Worm (Caenorhabditis elegans): ENCODE measurements around the gene math-45.

Gene math-45

ce11 chrII:1538589-1538988 is 21.3 kb upstream of the math-45 start, which contains the start of gene fbxb-44:
fbxb-44 (plus strand) TSS chrII:1538889.
- TF ChIP-seq nhr-90 (tag; optimal IDR thresholded peaks at IDR 0.05; ENCODE audit: poor library complexity): no peak
- no peak for TF ChIP-seq Y116A8C.19 (tag; optimal IDR thresholded peaks at IDR 0.05; ENCODE audit: borderline replicate concordance)
- no peak for TF ChIP-seq zag-1 (tag; optimal IDR thresholded peaks at IDR 0.05)
- TF ChIP-seq snu-23 (GFP tag; optimal IDR thresholded peaks at IDR 0.05): no peak
- TF ChIP-seq tbx-2 (tag; optimal IDR thresholded peaks at IDR 0.05): no peak
- no peak for TF ChIP-seq aha-1 (tag; optimal IDR thresholded peaks at IDR 0.05)
- TF ChIP-seq lir-3 (tag; optimal IDR thresholded peaks at IDR 0.05; ENCODE audit: poor library complexity): no peak
- no peak for TF ChIP-seq skn-1 (tag; optimal IDR thresholded peaks at IDR 0.05)
- no peak for TF ChIP-seq jun-1 (tag; optimal IDR thresholded peaks at IDR 0.05)
- no peak for TF ChIP-seq hlh-4 (tag; optimal IDR thresholded peaks at IDR 0.05)
- no peak for TF ChIP-seq elt-3 (tag; optimal IDR thresholded peaks at IDR 0.05)
- TF ChIP-seq dsc-1 (tag; optimal IDR thresholded peaks at IDR 0.05): no peak
- TF ChIP-seq pax-3 (tag; optimal IDR thresholded peaks at IDR 0.05): no peak
- TF ChIP-seq aly-2 (tag; optimal IDR thresholded peaks at IDR 0.05): no peak
- TF ChIP-seq lin-14 (GFP tag; optimal IDR thresholded peaks at IDR 0.05): no peak
- TF ChIP-seq isw-1 (GFP tag; IDR thresholded peaks at IDR 0.05): no peak
- no peak for TF ChIP-seq grh-1 (GFP tag; IDR thresholded peaks at IDR 0.05)
- TF ChIP-seq ceh-8 (GFP tag; optimal IDR thresholded peaks at IDR 0.05): no peak
- no peak for TF ChIP-seq nhr-12 (tag; optimal IDR thresholded peaks at IDR 0.05)

ce11 chrII:1537321-1537720 is 20.1 kb upstream of the math-45 start, which contains the start of gene fbxb-42:
fbxb-42 (plus strand) TSS chrII:1537621.
- TF ChIP-seq aly-2 (tag; optimal IDR thresholded peaks at IDR 0.05) (no peak), F16B12.6 (tag; optimal IDR thresholded peaks at IDR 0.05) (no peak), hpl-2 (GFP tag; optimal IDR thresholded peaks at IDR 0.05) (no peak), nhr-90 (tag; optimal IDR thresholded peaks at IDR 0.05; ENCODE audit: poor library complexity) (no peak), pax-3 (tag; optimal IDR thresholded peaks at IDR 0.05) (no peak), mab-9 (GFP tag; IDR thresholded peaks at IDR 0.05) (no peak), unc-62 (GFP tag; optimal IDR thresholded peaks at IDR 0.05) (no peak), skn-1 (tag; optimal IDR thresholded peaks at IDR 0.05) (no peak)

ce11 chrII:1535931-1536330 is 18.7 kb upstream of the math-45 start, which contains the start of gene fbxb-43:
fbxb-43 (plus strand) TSS chrII:1536231.
- TF ChIP-seq elt-2 (tag; optimal IDR thresholded peaks at IDR 0.05) (no peak), fos-1 (tag; optimal IDR thresholded peaks at IDR 0.05) (no peak), ceh-88 (GFP tag; IDR thresholded peaks at IDR 0.05) (no peak), nhr-84 (tag; optimal IDR thresholded peaks at IDR 0.05) (no peak), nhr-71 (tag; optimal IDR thresholded peaks at IDR 0.05) (no peak), sptf-1 (tag; optimal IDR thresholded peaks at IDR 0.05) (no peak), ama-1 (optimal IDR thresholded peaks at IDR 0.05) (no peak), mdl-1 (tag; optimal IDR thresholded peaks at IDR 0.05) (no peak), unc-86 (tag; optimal IDR thresholded peaks at IDR 0.05) (no peak), nhr-90 (tag; optimal IDR thresholded peaks at IDR 0.05; ENCODE audit: poor library complexity) (no peak), lsy-2 (tag; optimal IDR thresholded peaks at IDR 0.05) (no peak), lin-39 (tag; optimal IDR thresholded peaks at IDR 0.05) (no peak), irx-1 (tag; optimal IDR thresholded peaks at IDR 0.05) (no peak), sox-4 (tag; optimal IDR thresholded peaks at IDR 0.05) (no peak), grh-1 (GFP tag; IDR thresholded peaks at IDR 0.05) (no peak), ceh-82 (tag; optimal IDR thresholded peaks at IDR 0.05) (no peak)

DNA sequence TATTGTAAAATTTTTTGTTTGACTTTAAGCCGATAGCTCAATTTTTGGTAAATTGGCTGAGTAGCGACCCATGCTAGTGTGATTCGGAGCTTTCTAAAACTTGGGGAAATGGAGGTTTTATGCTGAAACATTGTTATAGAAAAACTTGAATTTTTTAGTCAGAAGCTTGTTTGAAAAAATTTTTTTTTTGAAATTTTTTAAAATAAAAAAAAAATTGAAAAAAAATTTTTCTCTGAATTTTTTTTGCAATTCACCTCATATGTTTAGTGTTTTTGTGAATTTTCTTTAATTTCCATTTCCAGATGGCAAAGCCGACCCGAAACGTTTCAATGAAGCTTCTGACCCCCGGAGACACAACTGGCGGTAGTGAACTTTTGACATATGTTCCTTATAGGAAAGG is 11.8 kb upstream of the math-45 start, which contains the start of gene Y51H7BR.4:
Y51H7BR.4 (plus strand) TSS at position 301 of the 400 bp plus-strand sequence.
- TF ChIP-seq zag-1 (tag; optimal IDR thresholded peaks at IDR 0.05) (no peak), hlh-17 (GFP tag; optimal IDR thresholded peaks at IDR 0.05; ENCODE audit: borderline replicate concordance) (no peak), pqm-1 (tag; optimal IDR thresholded peaks at IDR 0.05) (no peak), nhr-71 (tag; optimal IDR thresholded peaks at IDR 0.05) (no peak), nhr-47 (tag; optimal IDR thresholded peaks at IDR 0.05) (no peak), nhr-28 (tag; optimal IDR thresholded peaks at IDR 0.05) (no peak)
